Fruit fly (Drosophila melanogaster) whole organism, prepupa: ENCODE results near the gene DCTN6-p27.

ENCODE experiments used
- CG8632 ChIP-seq: fragments of 200-800 bp; sonication (Bioruptor generic); optimal IDR thresholded peaks from 3 replicates; lab custom pipeline; 2016; ENCODE audit warnings: missing biosample characterization, missing genetic modification characterization
- Eip75B ChIP-seq: fragments of 200-800 bp; sonication (Bioruptor generic); optimal IDR thresholded peaks from 3 replicates; lab custom pipeline; 2016; ENCODE audit warnings: missing biosample characterization, missing genetic modification characterization
- Eip78C ChIP-seq: fragments of 200-800 bp; sonication (Bioruptor generic); peaks from one replicate; lab custom pipeline; 2016; ENCODE audit warnings: missing biosample characterization, missing genetic modification characterization
- Sox102F ChIP-seq: fragments of 200-800 bp; sonication (Bioruptor generic); optimal IDR thresholded peaks from 2 replicates; lab custom pipeline; 2016; ENCODE audit warnings: missing biosample characterization, mild to moderate bottlenecking, missing genetic modification characterization
- cyc ChIP-seq: fragments of 200-800 bp; sonication (Bioruptor generic); optimal IDR thresholded peaks from 3 replicates; lab custom pipeline; 2016; ENCODE audit warnings: missing biosample characterization, missing genetic modification characterization
- vri ChIP-seq: fragments of 200-800 bp; sonication (Bioruptor generic); optimal IDR thresholded peaks from 3 replicates; lab custom pipeline; 2016; ENCODE audit warnings: missing biosample characterization, mild to moderate bottlenecking, missing genetic modification characterization

- no peak for TF ChIP-seq vri (GFP tag; lab: Kevin White, UChicago)
- no peak for TF ChIP-seq cyc (GFP tag; lab: Kevin White, UChicago)
- TF ChIP-seq Eip78C: no peak
- TF ChIP-seq Sox102F (GFP tag; lab: Kevin White, UChicago): no peak
- no peak for TF ChIP-seq Eip75B (GFP tag; lab: Kevin White, UChicago)
- no peak for TF ChIP-seq CG8632 (GFP tag; lab: Kevin White, UChicago)
Measured at dm6 chr2L:19089385-19089784, 42.7 kb upstream of the DCTN6-p27 start.
